Fruit fly (Drosophila melanogaster) whole organism, embryonic: ENCODE measurements around the gene wwk.
A peak's percentile ranks its signal among the peaks of the same experiment; 100 is the strongest.

ENCODE experiments used
- Atf-2 ChIP-seq: fragments of 200-800 bp; sonication (Bioruptor generic); optimal IDR thresholded peaks from 2 replicates; lab custom pipeline; 2016; ENCODE audit warnings: missing biosample characterization, missing genetic modification characterization
- Bteb2 ChIP-seq: fragments of 200-800 bp; sonication (Bioruptor generic); optimal IDR thresholded peaks from 2 replicates; lab custom pipeline; 2016; ENCODE audit warnings: missing biosample characterization, missing genetic modification characterization
- CG10147 ChIP-seq: fragments of 200-800 bp; sonication (Bioruptor generic); optimal IDR thresholded peaks from 2 replicates; lab custom pipeline; 2019; ENCODE audit warnings: missing biosample characterization, mild to moderate bottlenecking, missing genetic modification characterization, moderate library complexity
- CG10274 ChIP-seq: fragments of 200-800 bp; sonication (Bioruptor generic); optimal IDR thresholded peaks from 3 replicates; lab custom pipeline; 2017; ENCODE audit warnings: missing biosample characterization, mild to moderate bottlenecking, missing genetic modification characterization
- CG11093 ChIP-seq: fragments of 200-800 bp; sonication (Bioruptor generic); IDR thresholded peaks from 3 replicates; pipeline ENCODE4 v1.3.6; 2022; ENCODE audit warnings: missing biosample characterization, missing genetic modification characterization
- CG11504 ChIP-seq: fragments of 200-800 bp; sonication (Bioruptor generic); optimal IDR thresholded peaks from 3 replicates; lab custom pipeline; 2019; ENCODE audit warnings: missing biosample characterization, mild to moderate bottlenecking, missing genetic modification characterization, moderate library complexity
- CG12219 ChIP-seq: fragments of 200-800 bp; sonication (Bioruptor generic); optimal IDR thresholded peaks from 3 replicates; lab custom pipeline; 2018; ENCODE audit warnings: missing biosample characterization, mild to moderate bottlenecking, missing genetic modification characterization
- CG1233 ChIP-seq: fragments of 200-800 bp; sonication (Bioruptor generic); optimal IDR thresholded peaks from 4 replicates; lab custom pipeline; 2018; ENCODE audit warnings: missing biosample characterization, mild to moderate bottlenecking, missing genetic modification characterization
- CG13296 ChIP-seq: fragments of 200-800 bp; sonication (Bioruptor generic); optimal IDR thresholded peaks from 3 replicates; lab custom pipeline; 2018; ENCODE audit warnings: missing biosample characterization, mild to moderate bottlenecking, missing genetic modification characterization
- CG13775 ChIP-seq: fragments of 200-800 bp; sonication (Bioruptor generic); optimal IDR thresholded peaks from 3 replicates; lab custom pipeline; 2017; ENCODE audit warnings: missing biosample characterization, mild to moderate bottlenecking, missing genetic modification characterization
- CG14441 ChIP-seq: fragments of 200-800 bp; sonication (Bioruptor generic); IDR thresholded peaks from 2 replicates; pipeline ENCODE4 v1.3.6; 2022; ENCODE audit warnings: missing biosample characterization, missing genetic modification characterization
- CG33557 ChIP-seq: fragments of 200-800 bp; sonication (Bioruptor generic); optimal IDR thresholded peaks from 2 replicates; lab custom pipeline; 2019; ENCODE audit warnings: missing biosample characterization, mild to moderate bottlenecking, missing genetic modification characterization, moderate library complexity
- CG4404 ChIP-seq: fragments of 200-800 bp; sonication (Bioruptor generic); IDR thresholded peaks from 2 replicates; pipeline ENCODE4 v1.3.6; 2022; ENCODE audit warnings: missing biosample characterization, missing genetic modification characterization
- CG5245 ChIP-seq: fragments of 200-800 bp; sonication (Bioruptor generic); optimal IDR thresholded peaks from 3 replicates; lab custom pipeline; 2016; ENCODE audit warnings: missing biosample characterization, missing genetic modification characterization
- CG6791 ChIP-seq: fragments of 200-800 bp; sonication (Bioruptor generic); IDR thresholded peaks from 3 replicates; pipeline ENCODE4 v1.3.6; 2022; ENCODE audit warnings: missing biosample characterization, missing genetic modification characterization; ENCODE audit not compliant: partially characterized antibody
- CkIIα-i1 ChIP-seq: fragments of 200-800 bp; sonication (Bioruptor generic); IDR thresholded peaks from 2 replicates; pipeline ENCODE4 v1.3.6; 2022; ENCODE audit warnings: missing biosample characterization, missing genetic modification characterization
- D ChIP-seq, 2 experiments: fragments of 200-800 bp in 1 of 2; fragments of >200 bp in 1 of 2; sonication (Bioruptor generic) in 1 of 2; optimal IDR thresholded peaks; 2 replicates in 1 of 2; 3 replicates in 1 of 2; lab custom pipeline; 2017; ENCODE audit warnings: mild to moderate bottlenecking in 1 of 2, missing biosample characterization in 1 of 2, missing genetic modification characterization in 1 of 2, missing genetic modification reagents in 1 of 2
- Dip2 ChIP-seq: fragments of 200-800 bp; sonication (Bioruptor generic); IDR thresholded peaks from 2 replicates; pipeline ENCODE4 v1.3.6; 2022; ENCODE audit warnings: missing biosample characterization, missing genetic modification characterization
- Fer1 ChIP-seq: fragments of 200-800 bp; sonication (Bioruptor generic); optimal IDR thresholded peaks from 2 replicates; lab custom pipeline; 2017; ENCODE audit warnings: missing biosample characterization, mild to moderate bottlenecking, missing genetic modification characterization
- HLH4C ChIP-seq: fragments of 200-800 bp; sonication (Bioruptor generic); IDR thresholded peaks from 3 replicates; pipeline ENCODE4 v1.3.6; 2022; ENCODE audit warnings: missing biosample characterization, missing genetic modification characterization; ENCODE audit not compliant: partially characterized antibody
- Hr39 ChIP-seq: fragments of >200 bp; optimal IDR thresholded peaks from 2 replicates; lab custom pipeline; 2017
- Lhr ChIP-seq: fragments of 200-800 bp; sonication (Bioruptor generic); optimal IDR thresholded peaks from 3 replicates; lab custom pipeline; 2017; ENCODE audit warnings: mild to moderate bottlenecking, missing biosample characterization, missing genetic modification reagents, missing genetic modification characterization
- Lpt ChIP-seq: fragments of >200 bp; optimal IDR thresholded peaks from 2 replicates; lab custom pipeline; 2018; ENCODE audit warnings: missing biosample characterization, missing genetic modification characterization
- MBD-R2 ChIP-seq: fragments of 200-800 bp; sonication (Bioruptor generic); IDR thresholded peaks from 2 replicates; pipeline ENCODE4 v1.3.6; 2022; ENCODE audit warnings: missing biosample characterization, missing genetic modification characterization
- NC2α ChIP-seq: fragments of 200-800 bp; sonication (Bioruptor generic); optimal IDR thresholded peaks from 2 replicates; lab custom pipeline; 2016; ENCODE audit warnings: missing biosample characterization, missing genetic modification characterization
- NfI ChIP-seq: fragments of 200-800 bp; sonication (Bioruptor generic); optimal IDR thresholded peaks from 3 replicates; lab custom pipeline; 2018; ENCODE audit warnings: missing biosample characterization, mild to moderate bottlenecking, missing genetic modification characterization, moderate library complexity
- ara ChIP-seq: fragments of 200-800 bp; sonication (Bioruptor generic); IDR thresholded peaks from 2 replicates; pipeline ENCODE4 v1.3.6; 2022; ENCODE audit warnings: missing biosample characterization, missing genetic modification characterization
- bab2 ChIP-seq: fragments of 200-800 bp; sonication (Bioruptor generic); optimal IDR thresholded peaks from 2 replicates; lab custom pipeline; 2016; ENCODE audit warnings: missing biosample characterization, missing genetic modification characterization
- cato ChIP-seq: fragments of 200-800 bp; sonication (Bioruptor generic); optimal IDR thresholded peaks from 2 replicates; lab custom pipeline; 2016; ENCODE audit warnings: missing biosample characterization, missing genetic modification characterization, borderline replicate concordance
- caup ChIP-seq: fragments of 200-800 bp; sonication (Bioruptor generic); optimal IDR thresholded peaks from 3 replicates; lab custom pipeline; 2017; ENCODE audit warnings: missing biosample characterization, mild to moderate bottlenecking, missing genetic modification characterization, moderate library complexity; ENCODE audit not compliant: severe bottlenecking
- cg ChIP-seq: fragments of 200-800 bp; sonication (Bioruptor generic); optimal IDR thresholded peaks from 3 replicates; lab custom pipeline; 2019; ENCODE audit warnings: missing biosample characterization, mild to moderate bottlenecking, missing genetic modification characterization, moderate library complexity
- da ChIP-seq: fragments of 200-800 bp; sonication (Bioruptor generic); optimal IDR thresholded peaks from 2 replicates; lab custom pipeline; 2016; ENCODE audit warnings: missing biosample characterization, missing genetic modification characterization
- dysf ChIP-seq: fragments of 200-800 bp; sonication (Bioruptor generic); IDR thresholded peaks from 3 replicates; pipeline ENCODE4 v1.3.6; 2022; ENCODE audit warnings: missing biosample characterization, missing genetic modification characterization
- her ChIP-seq: fragments of 200-800 bp; sonication (Bioruptor generic); optimal IDR thresholded peaks from 2 replicates; lab custom pipeline; 2016; ENCODE audit warnings: missing biosample characterization, missing genetic modification characterization
- hkb ChIP-seq, 2 experiments: fragments of 200-800 bp in 1 of 2; fragments of >200 bp in 1 of 2; sonication (Bioruptor generic) in 1 of 2; IDR thresholded peaks in 1 of 2; optimal IDR thresholded peaks in 1 of 2; 2 replicates each; pipeline versions ENCODE4 v1.3.6 to Lab custom; 2017 to 2022; ENCODE audit warnings: missing biosample characterization in 1 of 2, missing genetic modification characterization in 1 of 2
- jing ChIP-seq: fragments of 200-800 bp; sonication (Bioruptor generic); optimal IDR thresholded peaks from 2 replicates; lab custom pipeline; 2018; ENCODE audit warnings: missing biosample characterization, mild to moderate bottlenecking, missing genetic modification characterization
- mirr ChIP-seq: fragments of 200-800 bp; sonication (Bioruptor generic); optimal IDR thresholded peaks from 3 replicates; lab custom pipeline; 2018; ENCODE audit warnings: missing biosample characterization, mild to moderate bottlenecking, missing genetic modification characterization
- odd ChIP-seq: fragments of 200-800 bp; sonication (Bioruptor generic); optimal IDR thresholded peaks from 2 replicates; lab custom pipeline; 2017; ENCODE audit warnings: missing biosample characterization, mild to moderate bottlenecking, missing genetic modification characterization
- pho ChIP-seq: fragments of 200-800 bp; sonication (Bioruptor generic); optimal IDR thresholded peaks from 2 replicates; lab custom pipeline; 2016; ENCODE audit warnings: missing biosample characterization, missing genetic modification characterization
- pita ChIP-seq: fragments of 200-800 bp; sonication (Bioruptor generic); optimal IDR thresholded peaks from 2 replicates; lab custom pipeline; 2017; ENCODE audit warnings: missing biosample characterization, mild to moderate bottlenecking, missing genetic modification characterization
- prd ChIP-seq, 3 experiments: fragments of >200 bp in 2 of 3; fragments of 200-800 bp in 1 of 3; sonication (Bioruptor generic) in 1 of 3; optimal IDR thresholded peaks in 2 of 3; IDR thresholded peaks in 1 of 3; 2 replicates in 2 of 3; 3 replicates in 1 of 3; pipeline versions ENCODE4 v1.3.6 to Lab custom; 2017 to 2022; ENCODE audit warnings: missing biosample characterization in 1 of 3, missing genetic modification characterization in 1 of 3
- sqz ChIP-seq: fragments of 200-800 bp; sonication (Bioruptor generic); optimal IDR thresholded peaks from 3 replicates; lab custom pipeline; 2018; ENCODE audit warnings: missing biosample characterization, mild to moderate bottlenecking, missing genetic modification characterization
- sr ChIP-seq: fragments of 200-800 bp; sonication (Bioruptor generic); IDR thresholded peaks from 3 replicates; pipeline ENCODE4 v1.3.6; 2022; ENCODE audit warnings: missing biosample characterization, missing genetic modification characterization
- tll ChIP-seq, 2 experiments: fragments of 200-800 bp in 1 of 2; fragments of >200 bp in 1 of 2; sonication (Bioruptor generic) in 1 of 2; optimal IDR thresholded peaks; 2 replicates each; lab custom pipeline; 2017 to 2019; ENCODE audit warnings: missing biosample characterization in 2 of 2, missing genetic modification characterization in 2 of 2, mild to moderate bottlenecking in 1 of 2, moderate library complexity in 1 of 2
- tna ChIP-seq: fragments of 200-800 bp; sonication (Bioruptor generic); IDR thresholded peaks from 2 replicates; pipeline ENCODE4 v1.3.6; 2022; ENCODE audit warnings: missing biosample characterization, missing genetic modification characterization; ENCODE audit not compliant: partially characterized antibody
- toy ChIP-seq: fragments of 200-800 bp; sonication (Bioruptor generic); IDR thresholded peaks from 2 replicates; pipeline ENCODE4 v1.3.6; 2022; ENCODE audit warnings: missing biosample characterization, missing genetic modification characterization
- ttk ChIP-seq: fragments of 200-800 bp; sonication (Bioruptor generic); IDR thresholded peaks from 2 replicates; pipeline ENCODE4 v2.1.2; 2022; ENCODE audit warnings: missing biosample characterization, missing genetic modification characterization

The wwk gene

DNA sequence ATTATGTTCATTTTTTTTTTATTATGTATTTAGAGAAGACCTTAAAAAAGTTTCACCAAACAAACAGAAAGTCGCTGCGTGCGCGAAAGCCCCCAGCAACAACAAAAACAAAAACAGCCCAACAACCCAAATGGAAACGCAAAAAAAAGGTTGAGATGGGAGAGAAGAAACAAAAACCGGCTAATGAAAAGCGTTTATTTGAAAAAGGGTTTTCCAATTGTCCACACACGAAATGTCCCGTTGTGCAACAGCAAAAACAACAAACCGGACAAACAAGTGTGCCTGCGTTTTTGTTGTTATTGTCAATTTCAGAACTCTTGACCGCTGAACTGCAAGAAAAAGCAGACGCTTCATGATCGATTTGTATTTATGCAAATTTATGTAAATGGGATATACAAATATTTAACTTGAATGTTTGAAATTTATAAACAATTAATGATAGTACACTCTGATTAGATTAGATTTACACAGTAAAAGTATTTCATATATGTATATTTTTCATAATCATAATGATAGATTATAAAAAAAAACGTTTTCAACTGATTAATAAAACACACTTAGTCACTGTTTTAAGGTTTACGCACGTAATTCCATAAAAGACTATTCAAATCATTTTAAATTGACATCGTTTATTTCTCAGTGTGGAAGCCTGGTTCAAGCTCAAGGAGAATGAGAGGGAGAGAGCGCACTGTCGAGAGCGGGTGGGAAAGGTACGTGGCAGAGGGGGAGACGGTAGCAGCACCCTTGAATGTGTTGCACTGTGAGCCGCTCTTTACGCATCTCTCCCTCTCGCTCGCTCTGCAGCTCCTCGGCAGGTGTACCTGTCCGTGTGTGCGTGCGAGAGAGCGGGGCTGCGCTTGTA lies 18.0 kb upstream of the wwk start (continued):
- TF ChIP-seq CG33557 (GFP tag; lab: Kevin White, UChicago), result peak; percentile 64
- TF ChIP-seq caup, result peak; percentile 55
- TF ChIP-seq ara (GFP tag; lab: Robert Waterston, UW), result peak; percentile 67
- TF ChIP-seq Fer1 (GFP tag; lab: Kevin White, UChicago), result peak; percentile 72
- peak; percentile 52 for TF ChIP-seq CG10147 (GFP tag; lab: Kevin White, UChicago)
- peak; percentile 39; the same call in 1 of the 2 replicates for TF ChIP-seq toy
- TF ChIP-seq jing, result peak; percentile 5
- TF ChIP-seq NC2α (GFP tag; lab: Kevin White, UChicago), result no peak
- peak; percentile 58 for TF ChIP-seq CG4404 (GFP tag; lab: Robert Waterston, UW)
- TF ChIP-seq CG14441 (GFP tag; lab: Robert Waterston, UW), result no peak
- peak; percentile 29 for TF ChIP-seq Lhr (GFP tag; lab: Kevin White, UChicago)
- peak; percentile 25 for TF ChIP-seq pho (GFP tag; lab: Kevin White, UChicago)
- TF ChIP-seq tll (GFP tag; optimal IDR thresholded peaks at IDR 0.05; lab: Kevin White, UChicago), result peak in 1 of 2 experiments; percentile 18
- no peak for TF ChIP-seq hkb (optimal IDR thresholded peaks at IDR 0.05; lab: Kevin White, UChicago)
- TF ChIP-seq hkb (GFP tag; IDR thresholded peaks at IDR 0.05; lab: Robert Waterston, UW), result peak; percentile 77
- no peak for TF ChIP-seq mirr (GFP tag; lab: Kevin White, UChicago)
- TF ChIP-seq sqz (GFP tag; lab: Kevin White, UChicago), result peak; percentile 55
- no peak for TF ChIP-seq CkIIα-i1 (GFP tag; lab: Robert Waterston, UW)
- no peak for TF ChIP-seq pita (GFP tag; lab: Kevin White, UChicago)
- TF ChIP-seq sr (GFP tag; lab: Robert Waterston, UW), result no peak; the same call in 2 of the 3 replicates
- no peak for TF ChIP-seq Lpt (GFP tag; lab: Kevin White, UChicago)
- peak; percentile 75 for TF ChIP-seq CG13775 (GFP tag; lab: Kevin White, UChicago)
- TF ChIP-seq da (GFP tag; lab: Kevin White, UChicago), result no peak
- peak; percentile 34 for TF ChIP-seq NfI (GFP tag; lab: Kevin White, UChicago)
- TF ChIP-seq CG10274 (GFP tag; lab: Kevin White, UChicago), result peak; percentile 43
- TF ChIP-seq dysf (GFP tag; lab: Robert Waterston, UW), result peak; percentile 78; the same call in 2 of the 3 replicates
- no peak for TF ChIP-seq Atf-2 (GFP tag; lab: Kevin White, UChicago)
- peak; percentile 53 for TF ChIP-seq cato (GFP tag; lab: Kevin White, UChicago)
- TF ChIP-seq MBD-R2, result no peak; the same call in 1 of the 2 replicates
- TF ChIP-seq D (optimal IDR thresholded peaks at IDR 0.05; lab: Kevin White, UChicago), result no peak
- peak; percentile 81 for TF ChIP-seq D (GFP tag; optimal IDR thresholded peaks at IDR 0.05; lab: Kevin White, UChicago)
- peak; percentile 93 for TF ChIP-seq cg (GFP tag; lab: Kevin White, UChicago)
- TF ChIP-seq bab2 (GFP tag; lab: Kevin White, UChicago), result no peak
- TF ChIP-seq odd (GFP tag; lab: Kevin White, UChicago), result peak; percentile 67
- no peak for TF ChIP-seq CG6791 (GFP tag; lab: Robert Waterston, UW)
- peak; percentile 75 for TF ChIP-seq CG5245 (GFP tag; lab: Kevin White, UChicago)
- peak; percentile 53 for TF ChIP-seq CG12219 (GFP tag; lab: Kevin White, UChicago)
- peak; percentile 72 for TF ChIP-seq ttk (GFP tag; lab: Robert Waterston, UW)
- no peak for TF ChIP-seq prd (optimal IDR thresholded peaks at IDR 0.05; lab: Kevin White, UChicago)
- peak; percentile 80 for TF ChIP-seq prd (GFP tag; IDR thresholded peaks at IDR 0.05; lab: Robert Waterston, UW)
- TF ChIP-seq tna (GFP tag; lab: Robert Waterston, UW), result no peak
- peak; percentile 85 for TF ChIP-seq CG11504 (tag; lab: Kevin White, UChicago)
- no peak for TF ChIP-seq Hr39 (lab: Kevin White, UChicago)
- no peak for TF ChIP-seq Dip2 (GFP tag; lab: Robert Waterston, UW)
- no peak for TF ChIP-seq her (GFP tag; lab: Kevin White, UChicago)
- TF ChIP-seq CG11093 (GFP tag; lab: Robert Waterston, UW), result peak; percentile 63; the same call in 2 of the 3 replicates
- TF ChIP-seq CG13296 (GFP tag; lab: Kevin White, UChicago), result peak; percentile 54
- no peak for TF ChIP-seq Bteb2 (GFP tag; lab: Kevin White, UChicago)
- TF ChIP-seq CG1233 (GFP tag; lab: Kevin White, UChicago), result peak; percentile 75
- TF ChIP-seq HLH4C (GFP tag; lab: Robert Waterston, UW), result no peak
